Worm (Caenorhabditis elegans) whole organism, L4 larva: ENCODE results near the gene F57B1.6.

Experiments
- F49E8.2 ChIP-seq: sonication (generic microtip); optimal IDR thresholded peaks from 2 replicates; lab custom pipeline; 2016; ENCODE audit warnings: missing compliant biosample characterization, mild to moderate bottlenecking, missing genetic modification characterization, borderline replicate concordance
- gei-8 ChIP-seq: fragments of 200-800 bp; sonication (Bioruptor generic); optimal IDR thresholded peaks from 2 replicates; lab custom pipeline; 2018; ENCODE audit warnings: mild to moderate bottlenecking, missing genetic modification characterization, missing compliant biosample characterization
- nhr-10 ChIP-seq: fragments of 150-350 bp; optimal IDR thresholded peaks from 2 replicates; lab custom pipeline; 2014; ENCODE audit warnings: missing biosample characterization, missing genetic modification characterization

DNA sequence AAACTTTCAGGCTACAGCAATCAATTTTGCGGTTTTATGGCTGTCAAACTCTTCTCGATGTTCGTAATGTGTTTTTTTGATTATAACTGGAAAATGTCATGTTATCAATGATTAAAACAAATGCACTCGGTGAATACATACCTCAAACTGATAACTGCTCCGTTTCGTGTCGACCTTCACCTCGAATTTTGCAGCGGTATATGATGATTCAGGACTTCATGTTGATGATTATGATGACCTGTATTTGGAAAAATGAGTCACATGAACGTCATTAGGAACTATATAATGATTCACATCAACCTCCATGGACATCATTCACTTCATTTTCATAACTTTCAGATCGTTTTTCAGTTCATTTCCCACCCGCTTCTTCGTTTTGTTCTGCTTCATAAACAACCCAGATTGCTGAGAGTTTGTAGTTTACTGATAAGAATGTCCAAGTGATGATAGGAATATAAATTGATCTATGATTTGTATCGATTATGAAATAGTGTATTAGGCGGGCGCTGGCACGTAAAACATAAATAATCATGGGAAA is 53.4 kb downstream of the F57B1.6 start:
- TF ChIP-seq nhr-10 (tag; lab: Kevin White, UChicago) = no peak
- TF ChIP-seq F49E8.2 (tag; lab: Kevin White, UChicago) = no peak
- no peak for TF ChIP-seq gei-8 (GFP tag; lab: Kevin White, UChicago)
